Fruit fly (Drosophila melanogaster) Kc167 (cell line): ENCODE results near the gene Ncc69.

Experiments used
- Myc ChIP-seq: fragments of >200 bp; optimal IDR thresholded peaks from 2 replicates; lab custom pipeline; 2017; ENCODE audit warnings: missing external identifiers
- Sin3A ChIP-seq: fragments of >200 bp; optimal IDR thresholded peaks from 2 replicates; lab custom pipeline; 2018; ENCODE audit warnings: missing external identifiers
- insv ChIP-seq: fragments of >200 bp; optimal IDR thresholded peaks from 3 replicates; lab custom pipeline; 2018; ENCODE audit warnings: missing external identifiers
- ttk ChIP-seq: sonication (Bioruptor generic); optimal IDR thresholded peaks from 2 replicates; lab custom pipeline; 2017; ENCODE audit warnings: missing external identifiers

DNA sequence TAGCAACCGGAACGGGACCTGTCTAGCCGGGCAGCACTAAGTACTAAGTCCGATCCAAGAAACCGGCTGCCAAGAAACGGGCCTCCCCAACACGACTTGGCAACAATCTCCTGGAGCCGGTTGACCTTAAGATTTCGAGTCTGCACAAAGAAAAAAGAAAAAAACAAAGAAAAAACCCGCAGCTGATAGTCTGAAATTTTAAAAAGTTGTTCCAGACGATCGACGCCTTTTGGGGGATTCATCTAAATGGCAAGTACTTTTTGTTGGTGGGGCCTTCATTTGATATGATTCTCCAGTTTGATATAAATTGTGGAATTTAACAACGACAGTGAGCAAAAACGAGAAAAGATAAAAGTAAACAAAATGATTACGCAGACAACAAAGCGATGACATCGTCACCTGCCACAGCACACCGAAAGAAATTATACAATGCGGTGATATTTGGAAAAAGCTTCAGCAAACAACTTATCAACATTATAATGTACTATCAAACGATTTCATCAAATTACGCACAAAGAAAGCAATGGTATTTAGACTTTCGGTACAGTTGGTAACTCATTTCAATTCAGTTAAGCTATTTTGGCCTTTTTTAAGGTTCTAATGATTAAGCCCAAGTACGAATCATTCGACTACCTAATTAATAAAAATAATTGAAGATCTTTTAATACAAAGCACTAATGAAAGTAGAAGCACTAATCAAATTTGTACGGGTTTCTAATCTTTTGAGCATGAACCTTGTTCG, 19.4 kb upstream of the Ncc69 start:
- no peak for TF ChIP-seq Myc (lab: Kevin White, UChicago)
- no peak for TF ChIP-seq insv (lab: Kevin White, UChicago)
- no peak for TF ChIP-seq ttk (lab: Kevin White, UChicago)
- no peak for TF ChIP-seq Sin3A (lab: Kevin White, UChicago)
